Worm (Caenorhabditis elegans) whole organism, L2 larva: ENCODE measurements around the gene F55A4.3.
A peak's percentile ranks its signal among the peaks of the same experiment; 100 is the strongest.

Source experiments
- alr-1 ChIP-seq: fragments of 150-350 bp; optimal IDR thresholded peaks from 2 replicates; lab custom pipeline; 2014; ENCODE audit warnings: missing biosample characterization, missing genetic modification characterization
- lin-11 ChIP-seq: fragments of 150-350 bp; sonication (generic microtip); optimal IDR thresholded peaks from 2 replicates; lab custom pipeline; 2014; ENCODE audit warnings: missing biosample characterization, missing genetic modification characterization, inconsistent platforms, mixed read lengths
- lsy-2 ChIP-seq, 2 experiments: fragments of 150-350 bp in 1 of 2; sonication (generic microtip) in 1 of 2; optimal IDR thresholded peaks; 2 replicates each; lab custom pipeline; 2014 to 2017; ENCODE audit warnings: missing biosample characterization in 2 of 2, missing genetic modification characterization in 2 of 2

DNA sequence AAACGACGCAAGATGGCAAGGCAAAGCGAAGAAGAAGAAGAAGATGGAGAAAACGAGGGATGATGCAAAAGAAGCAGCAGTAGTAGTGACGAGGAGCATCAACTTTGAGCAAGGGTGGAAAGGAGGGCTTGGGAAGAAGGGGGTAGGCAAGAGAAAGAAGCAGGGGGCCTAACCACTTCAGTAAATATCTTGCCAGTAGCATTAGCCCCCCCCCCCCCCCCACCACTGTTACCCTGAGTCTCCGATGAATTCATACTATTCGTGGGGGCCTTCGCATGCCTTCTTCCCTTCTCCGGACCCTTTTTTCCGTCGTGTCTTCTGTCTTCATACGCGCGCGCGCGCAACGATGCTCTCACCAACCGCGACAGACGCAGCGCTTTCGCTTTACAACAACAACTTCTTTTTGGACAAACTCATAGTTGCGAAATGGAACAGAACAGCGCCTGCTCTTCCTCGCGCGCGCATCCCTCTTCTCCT lies 3.0 kb downstream of the F55A4.3 start:
- TF ChIP-seq alr-1 (tag; lab: Kevin White, UChicago): no peak
- TF ChIP-seq lsy-2 (tag; optimal IDR thresholded peaks at IDR 0.05; lab: Kevin White, UChicago): peak in 1 of 2 experiments; percentile 9
- TF ChIP-seq lin-11 (tag; lab: Kevin White, UChicago): no peak
